Worm (Caenorhabditis elegans) whole organism, young adult: ENCODE measurements around the gene srdh-1.

Source experiments
- F57A8.1 ChIP-seq: fragments of 200-800 bp; sonication (Bioruptor generic); optimal IDR thresholded peaks from 2 replicates; lab custom pipeline; 2018; ENCODE audit warnings: mild to moderate bottlenecking, missing genetic modification characterization, moderate library complexity, missing compliant biosample characterization
- akir-1 ChIP-seq: fragments of 200-800 bp; sonication (Bioruptor generic); optimal IDR thresholded peaks from 2 replicates; lab custom pipeline; 2018; ENCODE audit warnings: mild to moderate bottlenecking, missing genetic modification characterization, moderate library complexity, missing compliant biosample characterization
- bed-2 ChIP-seq: fragments of 200-800 bp; sonication (Bioruptor generic); IDR thresholded peaks from 2 replicates; pipeline ENCODE4 v1.3.6; 2022; ENCODE audit warnings: missing genetic modification reagents, missing genetic modification characterization, missing compliant biosample characterization
- ekl-4 ChIP-seq: fragments of 200-800 bp; sonication (Bioruptor generic); IDR thresholded peaks from 2 replicates; pipeline ENCODE4 v1.3.6; 2022; ENCODE audit warnings: missing genetic modification reagents, missing genetic modification characterization, missing compliant biosample characterization
- fkh-3 ChIP-seq: sonication (generic microtip); optimal IDR thresholded peaks from 2 replicates; lab custom pipeline; 2016; ENCODE audit warnings: mild to moderate bottlenecking, missing genetic modification characterization, missing compliant biosample characterization
- hmg-1.2 ChIP-seq: fragments of 200-800 bp; sonication (Bioruptor generic); IDR thresholded peaks from 2 replicates; pipeline ENCODE4 v1.3.6; 2022; ENCODE audit warnings: missing genetic modification reagents, missing genetic modification characterization, missing compliant biosample characterization
- lin-35 ChIP-seq, 3 experiments: fragments of 150-350 bp in 2 of 3; sonication (generic microtip) in 1 of 3; optimal IDR thresholded peaks; 2 replicates each; lab custom pipeline; 2014 to 2018; ENCODE audit warnings: missing biosample characterization in 3 of 3, missing genetic modification characterization in 3 of 3, missing genetic modification reagents in 3 of 3
- lsl-1 ChIP-seq: fragments of 200-800 bp; sonication (Bioruptor generic); optimal IDR thresholded peaks from 2 replicates; lab custom pipeline; 2018; ENCODE audit warnings: mild to moderate bottlenecking, missing genetic modification characterization, moderate library complexity, missing compliant biosample characterization
- mcd-1 ChIP-seq: fragments of 200-800 bp; sonication (Bioruptor generic); IDR thresholded peaks from 2 replicates; pipeline ENCODE4 v1.3.6; 2022; ENCODE audit warnings: missing genetic modification reagents, missing genetic modification characterization, missing compliant biosample characterization
- unc-130 ChIP-seq: sonication (generic microtip); optimal IDR thresholded peaks from 2 replicates; lab custom pipeline; 2016; ENCODE audit warnings: missing genetic modification reagents, missing genetic modification characterization, missing compliant biosample characterization

DNA sequence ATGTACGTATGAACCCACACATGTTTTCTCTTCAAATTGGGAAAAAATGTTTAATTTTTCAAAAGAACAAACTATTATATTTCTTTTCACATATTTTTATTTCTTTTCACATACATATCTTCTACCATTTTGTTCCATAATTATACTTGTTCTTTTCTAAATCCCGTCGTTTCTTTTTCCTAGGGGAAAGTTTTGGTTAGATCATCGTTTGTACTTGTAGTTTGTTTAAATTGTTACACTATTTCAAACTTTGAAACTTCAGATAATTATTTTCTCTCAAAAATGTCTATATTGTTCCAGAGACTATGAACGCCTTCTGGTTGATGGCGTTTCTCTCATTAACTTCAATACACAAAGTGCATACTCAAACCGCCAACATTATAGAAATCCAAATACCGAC lies 8.4 kb upstream of the srdh-1 start, which contains the start of gene F35C11.7:
- no peak for TF ChIP-seq hmg-1.2
- no peak for TF ChIP-seq akir-1 (GFP tag; lab: Kevin White, UChicago)
- TF ChIP-seq bed-2 (GFP tag; lab: Robert Waterston, UW): no peak
- TF ChIP-seq lin-35 (GFP tag; optimal IDR thresholded peaks at IDR 0.05; lab: Kevin White, UChicago): no peak
- no peak for TF ChIP-seq mcd-1
- TF ChIP-seq lsl-1 (GFP tag; lab: Kevin White, UChicago): no peak
- no peak for TF ChIP-seq ekl-4 (GFP tag; lab: Robert Waterston, UW)
- no peak for TF ChIP-seq unc-130 (GFP tag; lab: Kevin White, UChicago)
- no peak for TF ChIP-seq F57A8.1 (GFP tag; lab: Kevin White, UChicago)
- no peak for TF ChIP-seq fkh-3 (tag; lab: Kevin White, UChicago)
